Fruit fly (Drosophila melanogaster): Measurements from ENCODE around the gene Ant2.
A peak's percentile ranks its signal among the peaks of the same experiment; 100 is the strongest.

Ant2 gene

DNA sequence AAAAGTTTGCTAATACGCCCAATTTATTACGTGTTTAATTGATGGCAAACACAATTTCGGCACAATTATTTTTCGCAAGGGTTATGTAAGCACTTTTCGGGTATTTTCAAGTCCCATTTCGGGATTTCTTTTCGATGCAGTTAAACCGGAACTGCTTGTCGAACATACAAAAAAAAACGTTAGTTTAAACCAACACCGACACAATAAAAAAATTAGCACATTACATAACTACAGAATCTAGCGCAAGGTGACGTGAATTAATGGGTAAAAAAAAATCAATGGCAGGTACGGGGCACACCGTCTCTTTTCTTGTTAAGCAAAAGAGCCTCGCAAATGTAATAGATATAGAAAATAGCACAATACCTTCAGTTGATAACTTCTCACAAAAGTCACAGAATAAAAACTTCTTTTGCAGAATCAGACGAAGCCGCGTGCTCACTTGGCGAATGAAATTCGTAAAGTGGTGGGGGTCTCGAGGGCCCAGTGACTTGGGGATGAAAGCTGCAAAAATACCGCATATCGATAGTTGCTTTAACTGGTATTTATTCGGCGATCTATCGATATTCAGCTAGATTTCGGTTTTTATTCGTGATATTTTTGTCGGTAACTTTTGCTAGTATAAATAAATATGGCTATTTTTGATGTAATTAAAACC lies at the start of gene Ant2, which contains the start of gene sesB:
Ant2 (minus strand) TSS at position 465 of the 655 bp plus-strand sequence.
sesB (minus strand) TSS at position 516 of the 655 bp plus-strand sequence.
- no peak for TF ChIP-seq Sin3A (optimal IDR thresholded peaks at IDR 0.05)
- TF ChIP-seq h (optimal IDR thresholded peaks at IDR 0.05) = no peak
- no peak for TF ChIP-seq insv (optimal IDR thresholded peaks at IDR 0.05)
- no peak for TF ChIP-seq ttk (optimal IDR thresholded peaks at IDR 0.05)
- no peak for TF ChIP-seq Myc (optimal IDR thresholded peaks at IDR 0.05)
- no peak for TF ChIP-seq psq (optimal IDR thresholded peaks at IDR 0.05)

DNA sequence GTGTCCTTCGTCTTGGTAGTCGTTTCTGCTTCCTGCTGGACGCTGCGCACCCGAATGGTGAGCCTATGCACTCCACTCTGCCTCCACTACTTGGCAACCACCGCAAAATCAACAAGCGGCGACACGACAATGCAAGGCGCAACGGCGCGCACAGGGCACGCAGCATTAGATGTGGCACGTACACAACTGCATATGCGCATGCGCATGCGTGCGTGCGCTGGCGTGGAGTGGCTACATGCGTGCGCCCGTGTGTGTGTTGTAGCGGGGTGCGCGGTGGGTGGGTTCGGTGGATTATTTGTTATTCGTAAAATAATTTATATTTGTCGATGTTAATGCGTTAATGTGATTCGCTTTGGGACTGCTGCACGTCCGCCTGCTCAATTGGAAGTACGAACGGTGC lies 48.9 kb upstream of the Ant2 start:
- TF ChIP-seq Sin3A (optimal IDR thresholded peaks at IDR 0.05) (no peak), psq (optimal IDR thresholded peaks at IDR 0.05) (no peak), insv (optimal IDR thresholded peaks at IDR 0.05) (no peak)

DNA sequence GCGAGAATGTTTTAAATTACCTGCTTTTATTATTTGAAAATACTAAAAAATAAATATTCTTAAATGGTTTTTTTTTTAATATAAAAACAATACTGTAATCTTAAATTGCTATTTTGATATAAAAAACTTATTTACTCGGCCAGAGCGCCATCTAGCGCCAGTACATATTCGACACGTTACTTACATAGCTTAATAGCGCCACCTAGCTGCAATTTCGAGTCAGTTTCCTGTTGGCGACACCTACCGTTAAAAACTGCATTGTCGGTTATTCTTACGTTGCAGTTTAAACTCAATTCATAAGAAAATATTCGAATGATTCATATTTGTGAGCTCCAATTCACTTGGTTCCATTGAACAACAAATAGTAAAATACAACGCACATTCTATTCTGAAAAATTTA lies 45.7 kb upstream of the Ant2 start:
- no peak for TF ChIP-seq insv (optimal IDR thresholded peaks at IDR 0.05)

DNA sequence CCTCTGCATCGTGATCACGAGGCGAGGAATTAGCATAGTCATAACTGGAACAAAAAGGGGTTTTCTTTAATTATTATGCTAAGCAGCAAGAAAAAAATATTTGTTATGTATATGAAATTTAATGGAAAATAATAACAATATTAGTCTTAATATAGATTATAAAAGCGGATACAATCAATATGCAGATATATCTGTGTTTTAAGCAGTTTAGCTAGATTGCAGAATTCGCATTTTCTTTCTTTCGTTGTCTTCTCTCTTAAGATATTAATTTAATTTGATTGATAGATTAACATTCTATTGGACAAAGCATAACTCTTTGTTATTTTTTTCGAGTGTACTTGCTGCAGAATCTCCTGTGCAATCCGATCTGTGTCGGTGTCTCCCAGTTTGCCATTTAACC lies 40.6 kb upstream of the Ant2 start:
- no peak for TF ChIP-seq ttk (optimal IDR thresholded peaks at IDR 0.05)
- TF ChIP-seq Myc (optimal IDR thresholded peaks at IDR 0.05) = no peak
- TF ChIP-seq h (optimal IDR thresholded peaks at IDR 0.05) = no peak
- TF ChIP-seq psq (optimal IDR thresholded peaks at IDR 0.05) = no peak
- TF ChIP-seq Sin3A (optimal IDR thresholded peaks at IDR 0.05) = no peak
- TF ChIP-seq insv (optimal IDR thresholded peaks at IDR 0.05) = no peak

DNA sequence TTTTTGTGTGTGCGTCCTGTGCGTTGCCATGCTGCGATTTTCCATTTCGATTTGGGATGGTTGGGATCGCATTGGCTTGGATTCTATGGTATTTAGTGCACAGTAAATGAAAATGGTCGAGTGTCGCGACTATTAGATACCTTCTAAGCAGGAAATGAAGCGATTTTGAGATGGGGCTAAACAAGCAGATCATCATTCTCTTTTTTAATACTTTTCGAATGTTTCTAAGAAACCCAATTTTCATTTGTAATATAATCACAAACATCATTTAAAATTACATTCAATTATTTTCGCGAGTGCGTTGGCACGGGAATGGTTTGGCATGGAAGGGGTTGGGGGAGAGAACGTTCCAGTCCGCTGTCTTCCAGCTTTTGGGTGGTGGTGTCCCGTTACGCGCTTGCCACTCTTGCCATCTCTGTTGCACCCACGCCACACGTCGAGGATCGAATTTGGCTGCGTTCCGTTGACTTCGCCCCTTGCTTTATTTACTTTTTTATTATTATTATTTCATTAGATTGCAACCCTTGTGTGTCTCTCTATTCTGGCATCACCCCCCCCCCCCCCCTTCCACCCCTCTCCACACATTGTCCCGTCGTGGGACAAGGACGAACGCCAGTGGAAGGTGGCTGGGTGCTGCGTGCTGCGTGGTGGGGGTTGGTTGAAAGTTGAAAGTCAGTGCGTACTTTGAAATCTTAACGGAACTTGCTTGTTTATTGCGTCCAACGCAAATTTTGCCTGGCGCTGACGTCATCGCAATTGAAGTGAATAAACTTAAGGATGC lies 38.8 kb upstream of the Ant2 start:
- TF ChIP-seq ttk (optimal IDR thresholded peaks at IDR 0.05) (no peak), Myc (optimal IDR thresholded peaks at IDR 0.05) (no peak), insv (optimal IDR thresholded peaks at IDR 0.05) (no peak), Sin3A (optimal IDR thresholded peaks at IDR 0.05) (no peak), psq (optimal IDR thresholded peaks at IDR 0.05) (no peak), h (optimal IDR thresholded peaks at IDR 0.05) (no peak)

DNA sequence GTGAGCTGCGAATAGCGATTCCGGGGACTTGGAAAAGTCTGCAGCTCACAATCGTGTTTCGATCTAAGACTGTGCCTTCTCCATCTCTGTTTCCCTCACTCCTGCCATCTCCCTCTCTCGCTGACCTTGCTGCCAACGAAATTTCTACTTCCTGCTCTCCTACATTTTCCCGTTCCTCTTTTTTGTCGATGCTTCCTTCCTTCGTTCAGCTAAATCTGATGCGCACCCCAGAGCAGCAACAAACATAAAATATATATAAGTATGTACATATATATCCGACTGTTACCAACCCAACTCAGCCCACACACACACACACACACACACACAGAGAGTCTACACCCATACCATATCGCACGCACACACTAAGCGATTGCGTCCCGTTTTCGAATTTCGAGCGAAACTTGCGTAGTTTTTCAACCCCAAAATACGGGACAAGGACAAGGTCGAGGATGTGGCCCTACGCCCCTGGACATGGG lies 37.6 kb upstream of the Ant2 start, which contains the start of gene Imp:
Imp (minus strand) TSS at position 51 of the 476 bp plus-strand sequence.
- TF ChIP-seq Sin3A (optimal IDR thresholded peaks at IDR 0.05) (no peak), psq (optimal IDR thresholded peaks at IDR 0.05) (no peak), h (optimal IDR thresholded peaks at IDR 0.05) (no peak), ttk (optimal IDR thresholded peaks at IDR 0.05) (no peak)

DNA sequence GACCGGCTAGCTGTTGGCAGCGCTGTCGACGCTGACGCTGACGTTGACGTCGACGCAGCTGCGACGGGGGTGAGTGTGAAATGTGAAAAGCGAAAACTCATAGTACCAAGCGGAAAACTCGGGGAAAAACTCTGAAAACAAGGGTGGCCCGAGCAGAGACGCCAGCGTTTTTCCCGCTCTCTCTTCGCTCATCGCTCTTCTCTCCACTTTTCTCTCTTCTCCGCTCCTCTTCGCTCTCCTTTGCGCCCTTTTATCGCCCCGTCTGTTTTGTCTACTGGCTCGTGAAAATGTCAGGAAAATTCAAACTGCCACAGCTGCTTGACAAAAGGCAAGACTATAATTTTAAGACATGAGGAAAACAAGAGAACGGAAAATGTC lies 36.7 kb upstream of the Ant2 start:
- TF ChIP-seq h (optimal IDR thresholded peaks at IDR 0.05) = no peak
- no peak for TF ChIP-seq ttk (optimal IDR thresholded peaks at IDR 0.05)
- no peak for TF ChIP-seq Sin3A (optimal IDR thresholded peaks at IDR 0.05)
- no peak for TF ChIP-seq Myc (optimal IDR thresholded peaks at IDR 0.05)
- TF ChIP-seq psq (optimal IDR thresholded peaks at IDR 0.05) = no peak
- no peak for TF ChIP-seq insv (optimal IDR thresholded peaks at IDR 0.05)

DNA sequence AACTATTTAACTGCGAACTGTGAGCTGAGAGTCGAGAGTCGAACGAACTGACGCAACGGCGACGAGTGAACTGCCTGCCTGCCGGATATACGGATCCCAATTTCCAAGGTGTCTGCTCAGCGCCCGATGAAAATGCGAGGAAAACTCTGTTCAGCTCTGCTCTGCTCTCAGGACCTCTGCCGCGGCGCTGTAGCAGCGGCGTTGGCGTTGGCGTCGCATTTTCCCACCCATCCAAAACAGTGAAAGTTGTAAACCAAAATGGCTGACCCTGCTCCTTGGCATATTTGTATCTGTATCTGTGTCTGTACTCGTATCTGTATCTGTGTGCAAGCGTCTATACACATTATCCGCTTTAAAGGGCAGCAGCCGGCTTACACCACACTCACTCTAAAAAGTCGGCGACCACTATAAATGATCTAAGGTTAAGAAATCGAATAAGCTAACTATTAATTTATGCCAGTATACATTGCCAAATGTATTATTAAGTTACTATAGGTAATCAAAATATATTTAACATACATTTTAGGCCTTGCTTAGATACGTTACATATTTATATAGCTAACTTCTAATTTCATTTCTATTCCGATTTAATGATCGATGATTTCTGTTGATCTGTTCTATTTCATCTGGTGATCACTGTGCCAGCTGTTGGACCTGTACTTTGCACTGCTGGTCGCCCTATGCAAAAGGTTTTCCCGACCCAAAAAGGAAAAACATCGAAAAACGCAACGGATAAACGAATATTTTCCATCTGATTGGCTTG lies 36.2 kb upstream of the Ant2 start:
- no peak for TF ChIP-seq Sin3A (optimal IDR thresholded peaks at IDR 0.05)
- no peak for TF ChIP-seq Myc (optimal IDR thresholded peaks at IDR 0.05)
- no peak for TF ChIP-seq insv (optimal IDR thresholded peaks at IDR 0.05)
- no peak for TF ChIP-seq psq (optimal IDR thresholded peaks at IDR 0.05)
- TF ChIP-seq ttk (optimal IDR thresholded peaks at IDR 0.05) = no peak

DNA sequence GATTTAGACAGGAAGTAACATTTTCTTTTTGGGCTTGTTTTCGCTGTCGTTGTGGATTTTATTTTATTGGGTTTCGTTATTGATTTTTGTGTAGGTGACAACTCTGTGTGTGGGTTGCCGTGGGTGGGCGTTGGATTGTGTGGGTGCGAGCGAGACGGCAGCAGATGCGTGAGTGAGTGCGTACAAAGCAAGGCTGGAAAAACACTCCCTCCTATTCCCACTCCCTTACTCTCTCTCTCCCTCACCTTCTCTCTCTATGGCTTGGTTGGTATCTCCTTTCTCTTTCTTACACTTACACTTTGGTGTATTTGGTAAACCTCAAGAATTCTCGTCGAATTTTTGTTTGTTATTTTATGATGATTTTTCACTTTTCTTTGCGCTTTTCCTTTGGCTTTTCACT lies 35.4 kb upstream of the Ant2 start:
- TF ChIP-seq ttk (optimal IDR thresholded peaks at IDR 0.05) (no peak), Myc (optimal IDR thresholded peaks at IDR 0.05) (no peak), Sin3A (optimal IDR thresholded peaks at IDR 0.05) (no peak), insv (optimal IDR thresholded peaks at IDR 0.05) (no peak), psq (optimal IDR thresholded peaks at IDR 0.05) (no peak), h (optimal IDR thresholded peaks at IDR 0.05) (no peak)

DNA sequence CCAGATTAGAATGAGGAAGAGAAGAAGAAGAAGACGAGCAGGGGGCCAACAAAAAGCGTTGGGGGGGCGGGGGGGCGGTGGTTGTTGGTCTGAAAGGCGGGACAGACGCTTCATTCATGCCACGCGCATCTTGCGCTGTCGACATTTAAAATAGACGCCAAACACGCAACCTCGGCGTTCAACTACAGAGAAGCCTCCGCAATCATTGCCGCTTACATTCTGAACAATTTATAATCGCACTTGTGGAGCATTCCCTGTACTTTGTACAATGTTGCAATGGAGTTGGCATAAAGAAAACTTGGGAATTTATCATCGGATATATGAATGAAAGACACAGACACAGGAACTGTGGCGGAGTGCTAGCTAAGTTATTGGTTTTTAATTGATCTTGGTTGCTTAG lies 34.0 kb upstream of the Ant2 start:
- TF ChIP-seq psq (optimal IDR thresholded peaks at IDR 0.05) (no peak), insv (optimal IDR thresholded peaks at IDR 0.05) (no peak), ttk (optimal IDR thresholded peaks at IDR 0.05) (no peak), h (optimal IDR thresholded peaks at IDR 0.05) (no peak), Sin3A (optimal IDR thresholded peaks at IDR 0.05) (no peak), Myc (optimal IDR thresholded peaks at IDR 0.05) (no peak)

DNA sequence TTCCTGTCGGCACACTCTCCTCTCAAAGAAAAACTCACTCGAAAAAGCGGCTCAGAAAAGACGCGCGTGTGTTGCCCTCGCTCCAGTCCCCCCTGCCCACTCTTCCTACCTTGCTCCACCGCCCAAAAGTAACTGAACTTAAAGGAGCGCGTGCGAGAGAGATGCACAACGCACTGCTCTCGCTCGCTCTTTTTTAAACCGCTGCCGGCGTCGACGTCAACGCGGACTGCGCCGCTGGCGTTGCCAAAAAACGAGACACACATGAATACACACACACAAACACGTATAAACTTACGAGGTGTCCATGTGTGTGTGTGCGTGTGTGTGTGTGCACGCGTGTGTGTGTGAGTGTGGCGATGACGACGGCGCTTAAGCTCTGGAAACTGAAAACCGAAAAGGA lies 30.1 kb upstream of the Ant2 start:
- TF ChIP-seq Myc (optimal IDR thresholded peaks at IDR 0.05) = no peak
- TF ChIP-seq ttk (optimal IDR thresholded peaks at IDR 0.05) = no peak

DNA sequence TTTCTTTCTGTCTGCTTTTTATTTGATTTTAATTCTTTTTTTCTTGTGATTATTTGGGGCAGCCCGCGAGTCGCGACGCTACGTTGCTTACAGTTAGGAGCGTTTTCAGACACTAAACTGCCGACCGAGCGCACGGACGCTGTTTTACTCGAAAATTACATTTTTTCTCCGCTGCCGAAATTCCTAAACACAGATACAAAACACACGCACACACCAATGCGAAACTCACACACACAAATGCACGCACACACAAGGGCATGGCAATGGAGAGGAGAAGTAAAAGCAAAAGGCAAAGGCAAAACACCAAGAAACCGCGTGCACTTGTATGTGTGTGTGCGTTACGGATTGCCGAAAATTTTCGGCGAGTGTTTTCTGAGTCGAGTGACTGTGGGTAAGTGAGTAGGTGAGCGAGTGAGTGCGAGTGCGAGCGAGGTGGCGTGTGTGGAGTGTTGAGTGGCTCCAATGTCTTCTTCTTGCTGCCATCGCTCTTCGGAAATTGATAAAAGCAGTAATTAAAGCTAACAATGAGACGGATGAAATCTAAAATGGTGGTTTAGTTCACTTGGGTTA lies 28.9 kb upstream of the Ant2 start:
- no peak for TF ChIP-seq ttk (optimal IDR thresholded peaks at IDR 0.05)
- TF ChIP-seq insv (optimal IDR thresholded peaks at IDR 0.05) = no peak
- peak; percentile 41 for TF ChIP-seq psq (optimal IDR thresholded peaks at IDR 0.05)

All from Kc167 (cell line).